Fruit fly (Drosophila melanogaster): ENCODE data around the gene Ent1.

The Ent1 gene

dm6 chr2L:403627-404575 lies 46.2 kb upstream of the Ent1 start, which contains the start of gene Polr1B (continued):
- TF ChIP-seq unc-4 (GFP tag; IDR thresholded peaks at IDR 0.05; ENCODE audit: partially characterized antibody), result peak; percentile 48; the same call in 1 of the 2 replicates
- TF ChIP-seq nom (GFP tag; optimal IDR thresholded peaks at IDR 0.05), result no peak
- TF ChIP-seq lilli (GFP tag; optimal IDR thresholded peaks at IDR 0.05), result peak; percentile 16
- peak; percentile 68 for TF ChIP-seq Sin3A (optimal IDR thresholded peaks at IDR 0.05)
- TF ChIP-seq CG15514 (GFP tag; optimal IDR thresholded peaks at IDR 0.05), result peak; percentile 100
- TF ChIP-seq CG8765 (GFP tag; IDR thresholded peaks at IDR 0.05), result no peak
- peak; percentile 31 for TF ChIP-seq CG13424 (tag; optimal IDR thresholded peaks at IDR 0.05)
- no peak for TF ChIP-seq ac (GFP tag; optimal IDR thresholded peaks at IDR 0.05)
- peak; percentile 11 for TF ChIP-seq CG34376 (GFP tag; optimal IDR thresholded peaks at IDR 0.05)
- TF ChIP-seq CG31441 (GFP tag; IDR thresholded peaks at IDR 0.05), result no peak
- peak; percentile 33 for TF ChIP-seq Myb (GFP tag; optimal IDR thresholded peaks at IDR 0.05)
- no peak for TF ChIP-seq Side (GFP tag; optimal IDR thresholded peaks at IDR 0.05)
- TF ChIP-seq Dfd (GFP tag; optimal IDR thresholded peaks at IDR 0.05), result no peak
- peak; percentile 85 to 98 for TF ChIP-seq crp (GFP tag; optimal IDR thresholded peaks at IDR 0.05)
- no peak for TF ChIP-seq CG9437 (GFP tag; optimal IDR thresholded peaks at IDR 0.05)
- peak; percentile 86 for TF ChIP-seq dm (GFP tag; optimal IDR thresholded peaks at IDR 0.05)
- peak; percentile 100 for TF ChIP-seq trem (tag; optimal IDR thresholded peaks at IDR 0.05)
- peak; percentile 41 for TF ChIP-seq CG15601 (tag; optimal IDR thresholded peaks at IDR 0.05)
- peak; percentile 77 for TF ChIP-seq HmgZ (tag; optimal IDR thresholded peaks at IDR 0.05)
- no peak for TF ChIP-seq cato (GFP tag; optimal IDR thresholded peaks at IDR 0.05; ENCODE audit: borderline replicate concordance)
- peak; percentile 21 for TF ChIP-seq CG9797 (GFP tag; optimal IDR thresholded peaks at IDR 0.05)
- TF ChIP-seq CG12391 (tag; optimal IDR thresholded peaks at IDR 0.05), result peak; percentile 50
- TF ChIP-seq yki (optimal IDR thresholded peaks at IDR 0.05), result no peak
- no peak for TF ChIP-seq lov (optimal IDR thresholded peaks at IDR 0.05)
- 0 out of 3 replicates have a peak, but pooled peaks have one; percentile 32 for TF ChIP-seq lov (GFP tag; IDR thresholded peaks at IDR 0.05)
- TF ChIP-seq CG2120 (GFP tag; optimal IDR thresholded peaks at IDR 0.05), result peak; percentile 39
- TF ChIP-seq Dek (tag; optimal IDR thresholded peaks at IDR 0.05), result peak; percentile 27
- peak; percentile 71 for TF ChIP-seq CG13287 (GFP tag; IDR thresholded peaks at IDR 0.05; ENCODE audit: partially characterized antibody)
- no peak for TF ChIP-seq dati (GFP tag; IDR thresholded peaks at IDR 0.05)
- peak; percentile 24 for TF ChIP-seq CG18262 (tag; optimal IDR thresholded peaks at IDR 0.05)
- peak; percentile 50 for TF ChIP-seq phol (tag; optimal IDR thresholded peaks at IDR 0.05)
- no peak for TF ChIP-seq Dip3 (GFP tag; optimal IDR thresholded peaks at IDR 0.05)
- TF ChIP-seq CTCF (GFP tag; optimal IDR thresholded peaks at IDR 0.05), result peak; percentile 90
- TF ChIP-seq Sry-δ (GFP tag; optimal IDR thresholded peaks at IDR 0.05), result peak; percentile 59
- TF ChIP-seq btn (GFP tag; optimal IDR thresholded peaks at IDR 0.05), result no peak
- no peak for TF ChIP-seq CG32532 (GFP tag; IDR thresholded peaks at IDR 0.05)
- TF ChIP-seq cwo (GFP tag; optimal IDR thresholded peaks at IDR 0.05), result peak; percentile 91
- TF ChIP-seq Lhr (GFP tag; optimal IDR thresholded peaks at IDR 0.05), result no peak
- no peak for TF ChIP-seq CG12071 (GFP tag; optimal IDR thresholded peaks at IDR 0.05)
- TF ChIP-seq CG30403 (GFP tag; optimal IDR thresholded peaks at IDR 0.05), result peak; percentile 24
- peak in 1 of 3 experiments; percentile 48 for TF ChIP-seq Stat92E (GFP tag; optimal IDR thresholded peaks at IDR 0.05)
- no peak for TF ChIP-seq crc (GFP tag; optimal IDR thresholded peaks at IDR 0.05)
- peak; percentile 54 for TF ChIP-seq CG2712 (tag; optimal IDR thresholded peaks at IDR 0.05)
- peak; percentile 50 for TF ChIP-seq nmo (GFP tag; optimal IDR thresholded peaks at IDR 0.05)
- TF ChIP-seq org-1 (GFP tag; optimal IDR thresholded peaks at IDR 0.05), result no peak
- no peak for TF ChIP-seq Xrp1 (GFP tag; IDR thresholded peaks at IDR 0.05)
- peak; percentile 27 for TF ChIP-seq stwl (tag; optimal IDR thresholded peaks at IDR 0.05)
- no peak for TF ChIP-seq Doc2 (GFP tag; IDR thresholded peaks at IDR 0.05)
- peak; percentile 71 for TF ChIP-seq CG14710 (tag; optimal IDR thresholded peaks at IDR 0.05)

Measured in whole organism, embryonic.